Worm (Caenorhabditis elegans) whole organism, young adult: ENCODE measurements around the gene col-120.

Source experiments
- C06A6.2 ChIP-seq: fragments of 200-800 bp; sonication (Bioruptor generic); conservative IDR thresholded peaks from 2 replicates; pipeline ENCODE4 v1.3.6; 2022; ENCODE audit warnings: missing genetic modification characterization, missing compliant biosample characterization
- F37B4.10 ChIP-seq: fragments of 200-800 bp; sonication (Bioruptor generic); IDR thresholded peaks from 2 replicates; pipeline ENCODE4 v1.3.6; 2022; ENCODE audit warnings: missing genetic modification characterization, missing compliant biosample characterization
- F39B2.1 ChIP-seq: fragments of 200-800 bp; sonication (Bioruptor generic); IDR thresholded peaks from 2 replicates; pipeline ENCODE4 v1.3.6; 2022; ENCODE audit warnings: missing genetic modification reagents, missing genetic modification characterization, missing compliant biosample characterization
- Y53G8AR.9 ChIP-seq: fragments of 200-800 bp; sonication (Bioruptor generic); conservative IDR thresholded peaks from 2 replicates; pipeline ENCODE4 v1.3.6; 2022; ENCODE audit warnings: missing genetic modification reagents, missing genetic modification characterization, missing compliant biosample characterization
- fkh-3 ChIP-seq: sonication (generic microtip); optimal IDR thresholded peaks from 2 replicates; lab custom pipeline; 2016; ENCODE audit warnings: mild to moderate bottlenecking, missing genetic modification characterization, missing compliant biosample characterization
- hlh-26 ChIP-seq: fragments of 200-800 bp; sonication (Bioruptor generic); conservative IDR thresholded peaks from 2 replicates; pipeline ENCODE4 v1.3.6; 2022; ENCODE audit warnings: missing genetic modification reagents, missing genetic modification characterization, missing compliant biosample characterization
- hrde-1 ChIP-seq: sonication (generic microtip); optimal IDR thresholded peaks from 2 replicates; lab custom pipeline; 2016; ENCODE audit warnings: missing genetic modification characterization, mild to moderate bottlenecking, missing compliant biosample characterization, moderate library complexity, missing genotype, missing genetic modification reagents, borderline replicate concordance
- lin-26 ChIP-seq: fragments of 200-800 bp; sonication (Bioruptor generic); IDR thresholded peaks from 2 replicates; pipeline ENCODE4 v1.3.6; 2022; ENCODE audit warnings: missing genetic modification reagents, missing genetic modification characterization, missing compliant biosample characterization
- mel-28 ChIP-seq: sonication (generic microtip); optimal IDR thresholded peaks from 2 replicates; lab custom pipeline; 2016; ENCODE audit warnings: borderline replicate concordance, mild to moderate bottlenecking, missing genetic modification characterization, missing compliant biosample characterization
- pha-4 ChIP-seq: fragments of 150-350 bp; sonication (generic microtip); optimal IDR thresholded peaks from 2 replicates; lab custom pipeline; 2014; ENCODE audit warnings: missing biosample characterization, missing genetic modification reagents, missing genetic modification characterization

- no peak for TF ChIP-seq pha-4 (tag; lab: Kevin White, UChicago)
- TF ChIP-seq fkh-3 (tag; lab: Kevin White, UChicago) = no peak
- no peak for TF ChIP-seq C06A6.2 (GFP tag; lab: Robert Waterston, UW)
- no peak for TF ChIP-seq hlh-26
- no peak for TF ChIP-seq hrde-1 (tag; lab: Kevin White, UChicago)
- TF ChIP-seq mel-28 (tag; lab: Kevin White, UChicago) = no peak
- no peak for TF ChIP-seq lin-26 (GFP tag; lab: Robert Waterston, UW)
- TF ChIP-seq F39B2.1 (GFP tag; lab: Robert Waterston, UW) = no peak
- TF ChIP-seq Y53G8AR.9 = no peak
- TF ChIP-seq F37B4.10 (GFP tag; lab: Robert Waterston, UW) = no peak
Observed at ce11 chrIV:9310935-9311566, 49.5 kb upstream of the col-120 start.
